Worm (Caenorhabditis elegans) whole organism, mixed stage, embryonic: ENCODE data around the gene faah-2.

Source experiments
- drap-1 ChIP-seq: fragments of 200-800 bp; sonication (Bioruptor generic); optimal IDR thresholded peaks from 3 replicates; lab custom pipeline; 2018; ENCODE audit warnings: mild to moderate bottlenecking, missing genetic modification characterization, missing compliant biosample characterization
- elt-1 ChIP-seq: sonication (generic microtip); optimal IDR thresholded peaks from 2 replicates; lab custom pipeline; 2017; ENCODE audit warnings: missing genetic modification characterization, mild to moderate bottlenecking, missing compliant biosample characterization, antibody characterized with exemption, moderate library complexity, borderline replicate concordance; ENCODE audit not compliant: insufficient read depth
- flh-1 ChIP-seq: fragments of 200-800 bp; sonication (Bioruptor generic); optimal IDR thresholded peaks from 2 replicates; lab custom pipeline; 2018; ENCODE audit warnings: mild to moderate bottlenecking, missing genetic modification characterization, moderate library complexity, missing compliant biosample characterization
- lin-32 ChIP-seq: fragments of 200-800 bp; sonication (Bioruptor generic); optimal IDR thresholded peaks from 2 replicates; lab custom pipeline; 2018; ENCODE audit warnings: mild to moderate bottlenecking, missing genetic modification characterization, missing compliant biosample characterization
- nhr-12 ChIP-seq: fragments of 150-350 bp; optimal IDR thresholded peaks from 2 replicates; lab custom pipeline; 2014; ENCODE audit warnings: missing biosample characterization, missing genetic modification characterization
- nhr-237 ChIP-seq: fragments of 150-350 bp; optimal IDR thresholded peaks from 2 replicates; lab custom pipeline; 2014; ENCODE audit warnings: missing biosample characterization, missing genetic modification characterization
- nhr-76 ChIP-seq: sonication (generic microtip); optimal IDR thresholded peaks from 2 replicates; lab custom pipeline; 2017; ENCODE audit warnings: missing biosample characterization, missing genetic modification characterization
- pha-4 ChIP-seq: fragments of 150-350 bp; optimal IDR thresholded peaks from 2 replicates; lab custom pipeline; 2018; ENCODE audit warnings: missing biosample characterization, missing genetic modification reagents, missing genetic modification characterization
- snpc-4 ChIP-seq: fragments of 150-350 bp; optimal IDR thresholded peaks from 2 replicates; lab custom pipeline; 2014; ENCODE audit warnings: missing biosample characterization, missing genetic modification characterization
- unc-62 ChIP-seq: fragments of 150-350 bp; optimal IDR thresholded peaks from 2 replicates; lab custom pipeline; 2014; ENCODE audit warnings: missing biosample characterization, missing genetic modification reagents, missing genetic modification characterization

DNA sequence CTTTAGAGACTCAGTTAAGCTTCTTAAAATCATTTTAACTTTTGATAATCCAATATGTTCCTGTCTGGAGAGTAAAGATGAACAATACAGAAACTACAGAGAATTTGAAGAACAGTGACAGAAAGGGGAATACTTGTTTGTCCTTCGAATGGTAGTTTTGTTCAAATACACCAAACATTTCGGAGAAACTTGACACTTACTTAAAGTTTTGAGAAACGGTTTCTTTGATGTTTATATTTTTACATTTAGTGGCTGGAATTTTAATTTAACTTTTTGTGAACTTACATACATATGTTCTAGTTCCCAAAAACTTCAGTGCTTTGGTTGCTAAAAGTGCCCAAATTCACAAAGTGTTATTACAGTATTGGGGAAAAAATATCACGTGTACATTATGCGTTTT, 4.9 kb downstream of the faah-2 start, which contains the start of gene B0218.5:
- TF ChIP-seq nhr-12 (tag; lab: Kevin White, UChicago): no peak
- TF ChIP-seq lin-32 (GFP tag; lab: Kevin White, UChicago): no peak
- TF ChIP-seq pha-4: no peak
- no peak for TF ChIP-seq nhr-237 (tag; lab: Kevin White, UChicago)
- TF ChIP-seq snpc-4 (tag; lab: Kevin White, UChicago): no peak
- no peak for TF ChIP-seq flh-1
- no peak for TF ChIP-seq nhr-76 (tag; lab: Kevin White, UChicago)
- TF ChIP-seq drap-1 (GFP tag; lab: Kevin White, UChicago): no peak
- no peak for TF ChIP-seq unc-62 (GFP tag; lab: Kevin White, UChicago)
- no peak for TF ChIP-seq elt-1 (tag; lab: Kevin White, UChicago)
